Fruit fly (Drosophila melanogaster) whole organism, embryonic: ENCODE measurements around the gene ck.

ENCODE experiments used
- Atf6 ChIP-seq: fragments of 200-800 bp; sonication (Bioruptor generic); IDR thresholded peaks from 2 replicates; pipeline ENCODE4 v1.3.6; 2022; ENCODE audit warnings: missing biosample characterization, missing genetic modification characterization
- Bgb ChIP-seq: fragments of 200-800 bp; sonication (Bioruptor generic); IDR thresholded peaks from 2 replicates; pipeline ENCODE4 v1.3.6; 2022; ENCODE audit warnings: missing biosample characterization, missing genetic modification characterization; ENCODE audit not compliant: partially characterized antibody
- CG11456 ChIP-seq: fragments of 200-800 bp; sonication (Bioruptor generic); IDR thresholded peaks from 3 replicates; pipeline ENCODE4 v1.3.6; 2022; ENCODE audit warnings: missing biosample characterization, missing genetic modification characterization
- CG11504 ChIP-seq: fragments of 200-800 bp; sonication (Bioruptor generic); optimal IDR thresholded peaks from 3 replicates; lab custom pipeline; 2019; ENCODE audit warnings: missing biosample characterization, mild to moderate bottlenecking, missing genetic modification characterization, moderate library complexity
- CG13894 ChIP-seq: fragments of 200-800 bp; sonication (Bioruptor generic); optimal IDR thresholded peaks from 3 replicates; lab custom pipeline; 2018; ENCODE audit warnings: missing biosample characterization, mild to moderate bottlenecking, missing genetic modification characterization, moderate library complexity
- CG14014 ChIP-seq: fragments of 200-800 bp; sonication (Bioruptor generic); IDR thresholded peaks from 2 replicates; pipeline ENCODE4 v1.3.6; 2022; ENCODE audit warnings: missing biosample characterization, missing genetic modification characterization
- CG14050 ChIP-seq: fragments of 200-800 bp; sonication (Bioruptor generic); IDR thresholded peaks from 3 replicates; pipeline ENCODE4 v1.3.6; 2022; ENCODE audit warnings: missing biosample characterization, missing genetic modification characterization
- CG1603 ChIP-seq: fragments of 200-800 bp; sonication (Bioruptor generic); optimal IDR thresholded peaks from 2 replicates; lab custom pipeline; 2019; ENCODE audit warnings: missing biosample characterization, mild to moderate bottlenecking, missing genetic modification characterization, moderate library complexity
- CG16813 ChIP-seq: fragments of 200-800 bp; sonication (Bioruptor generic); IDR thresholded peaks from 3 replicates; pipeline ENCODE4 v1.3.6; 2022; ENCODE audit warnings: missing biosample characterization, missing genetic modification characterization; ENCODE audit not compliant: partially characterized antibody
- CG17912 ChIP-seq: fragments of 200-800 bp; sonication (Bioruptor generic); optimal IDR thresholded peaks from 2 replicates; lab custom pipeline; 2018; ENCODE audit warnings: missing biosample characterization, mild to moderate bottlenecking, missing genetic modification characterization
- CG18011 ChIP-seq: fragments of 200-800 bp; sonication (Bioruptor generic); optimal IDR thresholded peaks from 2 replicates; lab custom pipeline; 2017; ENCODE audit warnings: missing biosample characterization, missing genetic modification characterization, mild to moderate bottlenecking, moderate library complexity, missing genotype
- CG18599 ChIP-seq: fragments of 200-800 bp; sonication (Bioruptor generic); optimal IDR thresholded peaks from 3 replicates; lab custom pipeline; 2017; ENCODE audit warnings: missing biosample characterization, missing genetic modification characterization, mild to moderate bottlenecking, moderate library complexity, missing genetic modification reagents
- CG2712 ChIP-seq: fragments of 200-800 bp; optimal IDR thresholded peaks from 3 replicates; lab custom pipeline; 2019; ENCODE audit warnings: missing biosample characterization, mild to moderate bottlenecking, missing genetic modification characterization, moderate library complexity
- CG34422 ChIP-seq: fragments of 200-800 bp; sonication (Bioruptor generic); IDR thresholded peaks from 3 replicates; pipeline ENCODE4 v1.3.6; 2022; ENCODE audit warnings: missing biosample characterization, missing genetic modification characterization
- CG3847 ChIP-seq: fragments of 200-800 bp; sonication (Bioruptor generic); IDR thresholded peaks from 2 replicates; pipeline ENCODE4 v1.3.6; 2022; ENCODE audit warnings: missing biosample characterization, missing genetic modification characterization
- CG6654 ChIP-seq: fragments of 200-800 bp; sonication (Bioruptor generic); optimal IDR thresholded peaks from 2 replicates; lab custom pipeline; 2017; ENCODE audit warnings: missing biosample characterization, mild to moderate bottlenecking, missing genetic modification characterization
- CG6689 ChIP-seq: fragments of 200-800 bp; sonication (Bioruptor generic); IDR thresholded peaks from 2 replicates; pipeline ENCODE4 v1.3.6; 2022; ENCODE audit warnings: missing biosample characterization, missing genetic modification characterization
- CG7372 ChIP-seq: fragments of 200-800 bp; sonication (Bioruptor generic); IDR thresholded peaks from 2 replicates; pipeline ENCODE4 v1.3.6; 2022; ENCODE audit warnings: missing biosample characterization, missing genetic modification characterization
- CG7556 ChIP-seq: fragments of 200-800 bp; sonication (Bioruptor generic); optimal IDR thresholded peaks from 2 replicates; lab custom pipeline; 2017; ENCODE audit warnings: missing biosample characterization, mild to moderate bottlenecking, missing genetic modification characterization
- CG7786 ChIP-seq: fragments of 200-800 bp; sonication (Bioruptor generic); optimal IDR thresholded peaks from 2 replicates; lab custom pipeline; 2016; ENCODE audit warnings: missing biosample characterization, missing genetic modification characterization
- CG7963 ChIP-seq: fragments of 200-800 bp; sonication (Bioruptor generic); IDR thresholded peaks from 3 replicates; pipeline ENCODE4 v1.3.6; 2022; ENCODE audit warnings: missing biosample characterization, missing genetic modification characterization; ENCODE audit not compliant: partially characterized antibody
- CG8281 ChIP-seq: fragments of 200-800 bp; sonication (Bioruptor generic); optimal IDR thresholded peaks from 2 replicates; lab custom pipeline; 2018; ENCODE audit warnings: missing biosample characterization, mild to moderate bottlenecking, missing genetic modification characterization, moderate library complexity
- CG8359 ChIP-seq: fragments of 200-800 bp; sonication (Bioruptor generic); optimal IDR thresholded peaks from 2 replicates; lab custom pipeline; 2017; ENCODE audit warnings: missing biosample characterization, mild to moderate bottlenecking, missing genetic modification characterization, borderline replicate concordance
- CG9609 ChIP-seq: fragments of 200-800 bp; sonication (Bioruptor generic); optimal IDR thresholded peaks from 3 replicates; lab custom pipeline; 2016; ENCODE audit warnings: missing biosample characterization, missing genetic modification characterization
- CG9817 ChIP-seq: fragments of 200-800 bp; sonication (Bioruptor generic); optimal IDR thresholded peaks from 2 replicates; lab custom pipeline; 2018; ENCODE audit warnings: missing biosample characterization, mild to moderate bottlenecking, missing genetic modification characterization, moderate library complexity
- CHES-1-like ChIP-seq: fragments of 200-800 bp; sonication (Bioruptor generic); optimal IDR thresholded peaks from 2 replicates; lab custom pipeline; 2016; ENCODE audit warnings: missing biosample characterization, missing genetic modification characterization
- CTCF ChIP-seq: fragments of 200-800 bp; sonication (Bioruptor generic); optimal IDR thresholded peaks from 2 replicates; lab custom pipeline; 2017; ENCODE audit warnings: missing biosample characterization, mild to moderate bottlenecking, missing genetic modification characterization, moderate library complexity
- Camta ChIP-seq: fragments of 200-800 bp; sonication (Bioruptor generic); optimal IDR thresholded peaks from 2 replicates; lab custom pipeline; 2016; ENCODE audit warnings: missing biosample characterization, missing genetic modification characterization
- CrebB ChIP-seq: fragments of 200-800 bp; sonication (Bioruptor generic); optimal IDR thresholded peaks from 3 replicates; lab custom pipeline; 2018; ENCODE audit warnings: missing biosample characterization, mild to moderate bottlenecking, missing genetic modification characterization
- Deaf1 ChIP-seq: fragments of 200-800 bp; optimal IDR thresholded peaks from 3 replicates; lab custom pipeline; 2019; ENCODE audit warnings: missing biosample characterization, mild to moderate bottlenecking, missing genetic modification characterization, moderate library complexity
- Dp ChIP-seq: fragments of 200-800 bp; sonication (Bioruptor generic); optimal IDR thresholded peaks from 2 replicates; lab custom pipeline; 2018; ENCODE audit warnings: missing biosample characterization, mild to moderate bottlenecking, missing genetic modification characterization, moderate library complexity
- Hmr ChIP-seq: fragments of 200-800 bp; sonication (Bioruptor generic); optimal IDR thresholded peaks from 3 replicates; lab custom pipeline; 2017; ENCODE audit warnings: mild to moderate bottlenecking, missing biosample characterization, missing genetic modification reagents, missing genetic modification characterization
- Hr51 ChIP-seq, 2 experiments: fragments of 200-800 bp; sonication (Bioruptor generic); optimal IDR thresholded peaks; 2 replicates in 1 of 2; 3 replicates in 1 of 2; lab custom pipeline; 2016 to 2018; ENCODE audit warnings: missing biosample characterization in 2 of 2, missing genetic modification characterization in 2 of 2, mild to moderate bottlenecking in 1 of 2, moderate library complexity in 1 of 2
- Hr78 ChIP-seq, 2 experiments: fragments of 200-800 bp in 1 of 2; fragments of >200 bp in 1 of 2; sonication (Bioruptor generic) in 1 of 2; optimal IDR thresholded peaks; 2 replicates each; lab custom pipeline; 2017 to 2019; ENCODE audit warnings: missing biosample characterization in 2 of 2, missing genetic modification characterization in 2 of 2, mild to moderate bottlenecking in 1 of 2, moderate library complexity in 1 of 2
- abd-A ChIP-seq: fragments of 200-800 bp; sonication (Bioruptor generic); optimal IDR thresholded peaks from 3 replicates; lab custom pipeline; 2019; ENCODE audit warnings: missing biosample characterization, mild to moderate bottlenecking, missing genetic modification characterization, moderate library complexity
- aop ChIP-seq: fragments of 200-800 bp; sonication (Bioruptor generic); IDR thresholded peaks from 2 replicates; pipeline ENCODE4 v1.3.6; 2022; ENCODE audit warnings: missing biosample characterization, missing genetic modification characterization
- gsb-n ChIP-seq: fragments of 200-800 bp; sonication (Bioruptor generic); optimal IDR thresholded peaks from 3 replicates; lab custom pipeline; 2018; ENCODE audit warnings: missing biosample characterization, mild to moderate bottlenecking, missing genetic modification characterization
- mirr ChIP-seq: fragments of 200-800 bp; sonication (Bioruptor generic); optimal IDR thresholded peaks from 3 replicates; lab custom pipeline; 2018; ENCODE audit warnings: missing biosample characterization, mild to moderate bottlenecking, missing genetic modification characterization
- nom ChIP-seq: fragments of 200-800 bp; sonication (Bioruptor generic); optimal IDR thresholded peaks from 2 replicates; lab custom pipeline; 2017; ENCODE audit warnings: missing biosample characterization, missing genetic modification characterization, mild to moderate bottlenecking, moderate library complexity, missing genetic modification reagents
- otp ChIP-seq: fragments of 200-800 bp; sonication (Bioruptor generic); IDR thresholded peaks from 3 replicates; pipeline ENCODE4, ENCODE4 v1.3.6; 2022; ENCODE audit warnings: missing biosample characterization, missing genetic modification characterization
- pros ChIP-seq: fragments of 200-800 bp; sonication (Bioruptor generic); optimal IDR thresholded peaks from 3 replicates; lab custom pipeline; 2019; ENCODE audit warnings: missing biosample characterization, mild to moderate bottlenecking, missing genetic modification characterization, moderate library complexity
- sens ChIP-seq: fragments of 200-800 bp; sonication (Bioruptor generic); peaks from one replicate; lab custom pipeline; 2016; ENCODE audit warnings: missing biosample characterization, missing genetic modification characterization
- vnd ChIP-seq: fragments of 200-800 bp; sonication (Bioruptor generic); IDR thresholded peaks from 3 replicates; pipeline ENCODE4 v1.3.6; 2022; ENCODE audit warnings: missing biosample characterization, missing genetic modification characterization; ENCODE audit not compliant: partially characterized antibody

ck gene

DNA sequence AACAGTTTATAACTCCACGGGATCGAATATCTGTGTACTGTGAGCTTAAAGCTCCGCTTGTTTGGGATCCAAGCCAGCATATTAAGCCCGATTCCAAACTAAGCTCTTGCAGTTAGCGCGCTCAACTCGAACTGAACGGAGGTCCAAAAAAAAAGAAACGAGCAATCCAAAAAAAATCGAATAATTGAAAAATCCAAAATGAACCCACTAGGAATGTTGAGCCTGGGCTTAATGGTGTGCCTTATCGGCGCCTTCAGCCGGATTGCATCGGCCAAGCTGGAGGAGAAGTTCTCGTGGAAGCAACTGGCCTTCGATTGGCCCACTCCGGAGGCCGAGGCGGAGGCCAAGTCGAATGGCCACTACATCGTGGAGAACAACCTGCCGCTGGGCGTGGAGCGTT is 22.3 kb downstream of the ck start, which contains the start of gene yellow-c (continued):
- no peak for TF ChIP-seq CG8359 (GFP tag; lab: Kevin White, UChicago)
- no peak for TF ChIP-seq pros (GFP tag; lab: Kevin White, UChicago)
- TF ChIP-seq CTCF (GFP tag; lab: Kevin White, UChicago) = no peak
- TF ChIP-seq CG11456 (GFP tag; lab: Robert Waterston, UW) = no peak
- TF ChIP-seq nom = no peak
- TF ChIP-seq CG1603 = no peak
- no peak for TF ChIP-seq CG17912 (GFP tag; lab: Kevin White, UChicago)
- TF ChIP-seq CG11504 = no peak
- no peak for TF ChIP-seq CG6654
- TF ChIP-seq CG18011 (GFP tag; lab: Kevin White, UChicago) = no peak
- no peak for TF ChIP-seq otp (GFP tag; lab: Robert Waterston, UW)
- TF ChIP-seq CrebB (tag; lab: Kevin White, UChicago) = no peak
- no peak for TF ChIP-seq Hr78 (GFP tag; optimal IDR thresholded peaks at IDR 0.05; lab: Kevin White, UChicago)
- peak; percentile 16 for TF ChIP-seq Dp (GFP tag; lab: Kevin White, UChicago)
- no peak for TF ChIP-seq CG7786 (GFP tag; lab: Kevin White, UChicago)
- peak; percentile 44; the same call in 1 of the 3 replicates for TF ChIP-seq CG34422 (GFP tag; lab: Robert Waterston, UW)
- TF ChIP-seq CG14014 (GFP tag; lab: Robert Waterston, UW) = no peak

DNA sequence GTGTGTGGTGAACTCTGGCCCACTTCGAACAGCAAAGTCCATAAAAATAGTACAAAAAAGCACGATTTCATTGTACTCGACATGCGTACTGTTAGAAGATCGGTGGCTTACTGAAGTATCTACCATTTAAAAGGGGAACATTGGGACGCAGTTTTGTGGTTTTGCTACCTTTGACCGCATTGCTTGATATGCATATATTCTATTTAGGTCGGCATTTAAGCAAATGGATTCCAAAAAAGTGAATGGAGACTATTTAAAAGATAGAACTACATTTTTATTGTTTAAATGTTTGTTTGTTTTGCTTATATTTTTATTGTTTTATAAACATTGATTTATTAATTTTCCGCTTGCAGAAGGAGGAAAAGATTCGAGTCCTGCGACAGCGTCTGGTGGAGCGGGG is 26.0 kb downstream of the ck start, which contains the start of gene CG31832:
Gene CG31832, minus strand, starts transcription at position 101 of the 400 bp plus-strand sequence.
- TF ChIP-seq CG8281 (tag; lab: Kevin White, UChicago) = no peak
- peak; percentile 27 for TF ChIP-seq sens (GFP tag; lab: Kevin White, UChicago)
- TF ChIP-seq CG6689 (GFP tag; lab: Robert Waterston, UW) = no peak

DNA sequence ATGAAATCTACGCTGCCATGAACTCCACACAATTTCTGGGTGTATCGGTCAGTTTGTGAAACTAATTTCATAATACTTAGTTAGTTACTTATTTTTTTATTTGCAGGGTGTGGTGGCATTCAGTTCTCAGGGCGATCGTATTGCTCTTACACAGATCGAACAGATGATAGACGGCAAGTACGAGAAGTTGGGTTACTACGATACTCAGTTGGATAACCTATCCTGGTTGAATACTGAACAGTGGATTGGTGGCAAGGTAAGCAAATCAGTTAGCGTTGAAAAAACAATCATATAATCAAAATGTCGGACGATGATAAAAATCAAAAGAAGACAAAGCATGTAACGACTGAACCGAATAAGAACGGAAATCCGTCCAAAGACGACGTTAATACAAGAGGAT is 31.1 kb downstream of the ck start, which contains the start of gene CG33310:
Gene CG33310, plus strand, starts transcription at position 301 of the 400 bp plus-strand sequence.
- TF ChIP-seq Camta (no peak), CG7372 (GFP tag; lab: Robert Waterston, UW) (no peak), CG7556 (GFP tag; lab: Kevin White, UChicago) (no peak), aop (no peak), CG3847 (no peak), CG6654 (no peak)

DNA sequence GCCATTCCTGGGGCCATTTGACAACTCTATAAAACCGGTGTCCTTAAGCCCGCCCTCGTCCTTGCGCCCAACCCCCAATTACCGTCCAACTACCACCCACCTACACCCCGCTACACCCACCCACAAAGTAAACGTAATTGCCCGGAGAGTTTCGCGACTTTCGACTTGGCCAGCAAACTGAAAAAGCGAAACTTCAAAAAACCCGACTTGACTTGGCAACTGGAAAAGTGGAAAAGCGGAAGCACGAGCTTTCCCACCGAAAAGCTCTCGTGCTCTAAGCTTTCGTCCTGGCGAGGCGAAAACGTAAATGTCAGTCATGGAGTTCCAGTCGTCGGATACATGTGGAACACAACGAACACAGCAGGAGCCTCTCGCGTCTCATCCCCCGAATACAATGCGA is 41.6 kb downstream of the ck start, which contains the start of gene GABA-B-R1:
Gene GABA-B-R1, plus strand, starts transcription at position 301 of the 400 bp plus-strand sequence.
- TF ChIP-seq CG7963 (no peak), Hr51 (GFP tag; optimal IDR thresholded peaks at IDR 0.05; lab: Kevin White, UChicago) (peak in 1 of 2 experiments; percentile 58), abd-A (tag; lab: Kevin White, UChicago) (peak; percentile 66), Hmr (GFP tag; lab: Kevin White, UChicago) (peak; percentile 12), mirr (GFP tag; lab: Kevin White, UChicago) (no peak), CG18599 (GFP tag; lab: Kevin White, UChicago) (no peak), CG34422 (GFP tag; lab: Robert Waterston, UW) (no peak), Bgb (GFP tag; lab: Robert Waterston, UW) (no peak), gsb-n (no peak), CHES-1-like (GFP tag; lab: Kevin White, UChicago) (no peak), Atf6 (GFP tag; lab: Robert Waterston, UW) (no peak), CG2712 (tag; lab: Kevin White, UChicago) (no peak), vnd (no peak), Deaf1 (tag; lab: Kevin White, UChicago) (peak; percentile 65), CG9817 (no peak), CG16813 (GFP tag; lab: Robert Waterston, UW) (no peak), CG14050 (no peak), CG9609 (GFP tag; lab: Kevin White, UChicago) (no peak), CG13894 (tag; lab: Kevin White, UChicago) (peak; percentile 3)
